Worm (Caenorhabditis elegans): ENCODE measurements around the gene F54D10.4.

Gene F54D10.4

ce11 chrII:3808104-3808503 lies 1.2 kb upstream of the F54D10.4 start, which contains the start of gene F54D10.5:
TSS of gene F54D10.5 (minus strand) at chrII:3808177.
- TF ChIP-seq elt-3 (tag; optimal IDR thresholded peaks at IDR 0.05) (no peak), nhr-6 (tag; optimal IDR thresholded peaks at IDR 0.05) (no peak), unc-62 (GFP tag; optimal IDR thresholded peaks at IDR 0.05) (no peak), snpc-4 (tag; optimal IDR thresholded peaks at IDR 0.05) (peak; percentile 38), elt-1 (tag; optimal IDR thresholded peaks at IDR 0.05) (no peak), nhr-11 (tag; optimal IDR thresholded peaks at IDR 0.05) (no peak), ceh-16 (tag; optimal IDR thresholded peaks at IDR 0.05) (peak; percentile 1), C34F6.9 (tag; optimal IDR thresholded peaks at IDR 0.05) (peak; percentile 67), mdl-1 (tag; optimal IDR thresholded peaks at IDR 0.05) (no peak), nhr-10 (tag; optimal IDR thresholded peaks at IDR 0.05) (peak; percentile 4), sem-4 (tag; optimal IDR thresholded peaks at IDR 0.05) (peak; percentile 74), lin-13 (GFP tag; optimal IDR thresholded peaks at IDR 0.05) (peak; percentile 84), nhr-237 (tag; optimal IDR thresholded peaks at IDR 0.05) (peak; percentile 22), ztf-1 (GFP tag; conservative IDR thresholded peaks at IDR 0.05) (no peak), mab-5 (tag; optimal IDR thresholded peaks at IDR 0.05) (peak; percentile 39), gmeb-1 (tag; optimal IDR thresholded peaks at IDR 0.05) (peak; percentile 95), unc-55 (GFP tag; optimal IDR thresholded peaks at IDR 0.05) (peak; percentile 87), crh-2 (tag; optimal IDR thresholded peaks at IDR 0.05) (peak; percentile 83), F13H6.1 (tag; optimal IDR thresholded peaks at IDR 0.05) (peak; percentile 75), nhr-129 (tag; optimal IDR thresholded peaks at IDR 0.05) (peak; percentile 65), fos-1 (tag; optimal IDR thresholded peaks at IDR 0.05) (no peak), sma-3 (GFP tag; optimal IDR thresholded peaks at IDR 0.05) (peak; percentile 82), ama-1 (optimal IDR thresholded peaks at IDR 0.05) (no peak), zag-1 (tag; optimal IDR thresholded peaks at IDR 0.05) (peak; percentile 9), sma-9 (GFP tag; optimal IDR thresholded peaks at IDR 0.05) (peak; percentile 84), sma-9 (tag; optimal IDR thresholded peaks at IDR 0.05) (no peak), lin-11 (tag; optimal IDR thresholded peaks at IDR 0.05) (peak; percentile 70), lsy-2 (tag; optimal IDR thresholded peaks at IDR 0.05) (peak; percentile 69 to 88), dmd-4 (tag; optimal IDR thresholded peaks at IDR 0.05) (no peak), nhr-23 (tag; optimal IDR thresholded peaks at IDR 0.05) (no peak), lin-39 (tag; optimal IDR thresholded peaks at IDR 0.05) (no peak), alr-1 (tag; optimal IDR thresholded peaks at IDR 0.05) (no peak), ztf-4 (tag; optimal IDR thresholded peaks at IDR 0.05) (no peak), mbf-1 (tag; optimal IDR thresholded peaks at IDR 0.05) (no peak), blmp-1 (tag; optimal IDR thresholded peaks at IDR 0.05; ENCODE audit: insufficient read depth) (no peak), R02D3.7 (tag; optimal IDR thresholded peaks at IDR 0.05) (peak; percentile 95), ztf-11 (tag; optimal IDR thresholded peaks at IDR 0.05) (no peak), peb-1 (tag; optimal IDR thresholded peaks at IDR 0.05) (no peak), ceh-82 (tag; optimal IDR thresholded peaks at IDR 0.05) (no peak), ZK546.5 (tag; optimal IDR thresholded peaks at IDR 0.05) (peak; percentile 41), aly-2 (tag; optimal IDR thresholded peaks at IDR 0.05) (no peak)

ce11 chrII:3805518-3805917 lies 1.3 kb downstream of the F54D10.4 start:
- TF ChIP-seq mbf-1 (tag; optimal IDR thresholded peaks at IDR 0.05) (no peak), gmeb-1 (tag; optimal IDR thresholded peaks at IDR 0.05) (no peak), sma-9 (GFP tag; optimal IDR thresholded peaks at IDR 0.05) (no peak), sma-9 (tag; optimal IDR thresholded peaks at IDR 0.05) (no peak), aly-2 (tag; optimal IDR thresholded peaks at IDR 0.05) (no peak), fos-1 (tag; optimal IDR thresholded peaks at IDR 0.05) (no peak), nhr-129 (tag; optimal IDR thresholded peaks at IDR 0.05) (no peak), lin-39 (tag; optimal IDR thresholded peaks at IDR 0.05) (no peak), lin-11 (tag; optimal IDR thresholded peaks at IDR 0.05) (no peak), sma-3 (GFP tag; optimal IDR thresholded peaks at IDR 0.05) (no peak), nhr-237 (tag; optimal IDR thresholded peaks at IDR 0.05) (no peak), nhr-10 (tag; optimal IDR thresholded peaks at IDR 0.05) (no peak), elt-1 (tag; optimal IDR thresholded peaks at IDR 0.05) (no peak), zag-1 (tag; optimal IDR thresholded peaks at IDR 0.05) (no peak), F13H6.1 (tag; optimal IDR thresholded peaks at IDR 0.05) (no peak), R02D3.7 (tag; optimal IDR thresholded peaks at IDR 0.05) (no peak), nhr-77 (tag; optimal IDR thresholded peaks at IDR 0.05) (no peak), unc-55 (GFP tag; optimal IDR thresholded peaks at IDR 0.05) (no peak), sem-4 (tag; optimal IDR thresholded peaks at IDR 0.05) (no peak), ztf-4 (tag; optimal IDR thresholded peaks at IDR 0.05) (no peak), nhr-11 (tag; optimal IDR thresholded peaks at IDR 0.05) (no peak)
